Fruit fly (Drosophila melanogaster) whole organism, embryonic: ENCODE data around the gene Cralbp.

Source experiments
- Atf3 ChIP-seq: fragments of 200-800 bp; sonication (Bioruptor generic); optimal IDR thresholded peaks from 3 replicates; lab custom pipeline; 2016; ENCODE audit warnings: missing biosample characterization, missing genetic modification characterization
- BEAF-32 ChIP-seq: fragments of 200-800 bp; sonication (Bioruptor generic); optimal IDR thresholded peaks from 3 replicates; lab custom pipeline; 2017; ENCODE audit warnings: missing biosample characterization, missing genetic modification characterization, mild to moderate bottlenecking, moderate library complexity, missing genetic modification reagents
- CG11085 ChIP-seq: fragments of 200-800 bp; sonication (Bioruptor generic); IDR thresholded peaks from 2 replicates; pipeline ENCODE4 v1.3.6; 2022; ENCODE audit warnings: missing biosample characterization, missing genetic modification characterization
- CG14014 ChIP-seq: fragments of 200-800 bp; sonication (Bioruptor generic); IDR thresholded peaks from 2 replicates; pipeline ENCODE4 v1.3.6; 2022; ENCODE audit warnings: missing biosample characterization, missing genetic modification characterization
- CG15696 ChIP-seq: fragments of 200-800 bp; sonication (Bioruptor generic); optimal IDR thresholded peaks from 2 replicates; lab custom pipeline; 2019; ENCODE audit warnings: missing biosample characterization, mild to moderate bottlenecking, missing genetic modification characterization, moderate library complexity
- CG17359 ChIP-seq: fragments of 200-800 bp; sonication (Bioruptor generic); optimal IDR thresholded peaks from 3 replicates; lab custom pipeline; 2018; ENCODE audit warnings: missing biosample characterization, mild to moderate bottlenecking, missing genetic modification characterization, moderate library complexity
- CG2116 ChIP-seq: fragments of 200-800 bp; sonication (Bioruptor generic); optimal IDR thresholded peaks from 3 replicates; lab custom pipeline; 2018; ENCODE audit warnings: missing biosample characterization, mild to moderate bottlenecking, missing genetic modification characterization
- CG2199 ChIP-seq: fragments of 200-800 bp; sonication (Bioruptor generic); IDR thresholded peaks from 3 replicates; pipeline ENCODE4 v1.3.6; 2022; ENCODE audit warnings: missing biosample characterization, missing genetic modification characterization
- CG30020 ChIP-seq: fragments of 200-800 bp; optimal IDR thresholded peaks from 2 replicates; lab custom pipeline; 2019; ENCODE audit warnings: missing biosample characterization, mild to moderate bottlenecking, missing genetic modification characterization, moderate library complexity
- CG30403 ChIP-seq: fragments of 200-800 bp; sonication (Bioruptor generic); optimal IDR thresholded peaks from 3 replicates; lab custom pipeline; 2016; ENCODE audit warnings: missing biosample characterization, missing genetic modification characterization
- CG32767 ChIP-seq: fragments of 200-800 bp; sonication (Bioruptor generic); IDR thresholded peaks from 2 replicates; pipeline ENCODE4 v1.3.6; 2022; ENCODE audit warnings: missing biosample characterization, missing genetic modification characterization
- CG33213 ChIP-seq: fragments of 200-800 bp; sonication (Bioruptor generic); optimal IDR thresholded peaks from 3 replicates; lab custom pipeline; 2016; ENCODE audit warnings: missing biosample characterization, missing genetic modification characterization
- CG34376 ChIP-seq: fragments of 200-800 bp; sonication (Bioruptor generic); optimal IDR thresholded peaks from 2 replicates; lab custom pipeline; 2018; ENCODE audit warnings: missing biosample characterization, mild to moderate bottlenecking, missing genetic modification characterization
- CG6272 ChIP-seq: fragments of 200-800 bp; sonication (Bioruptor generic); IDR thresholded peaks from 2 replicates; pipeline ENCODE4 v1.3.6; 2022; ENCODE audit warnings: missing biosample characterization, missing genetic modification characterization
- CG7271 ChIP-seq: fragments of 200-800 bp; sonication (Bioruptor generic); optimal IDR thresholded peaks from 2 replicates; lab custom pipeline; 2018; ENCODE audit warnings: missing biosample characterization, mild to moderate bottlenecking, missing genetic modification characterization, moderate library complexity
- CG7556 ChIP-seq: fragments of 200-800 bp; sonication (Bioruptor generic); optimal IDR thresholded peaks from 2 replicates; lab custom pipeline; 2017; ENCODE audit warnings: missing biosample characterization, mild to moderate bottlenecking, missing genetic modification characterization
- CG7745 ChIP-seq: fragments of 200-800 bp; sonication (Bioruptor generic); optimal IDR thresholded peaks from 2 replicates; lab custom pipeline; 2018; ENCODE audit warnings: missing biosample characterization, mild to moderate bottlenecking, missing genetic modification characterization, moderate library complexity
- CkIIα-i1 ChIP-seq: fragments of 200-800 bp; sonication (Bioruptor generic); IDR thresholded peaks from 2 replicates; pipeline ENCODE4 v1.3.6; 2022; ENCODE audit warnings: missing biosample characterization, missing genetic modification characterization
- Dfd ChIP-seq, 2 experiments: fragments of >200 bp; optimal IDR thresholded peaks; 2 replicates each; lab custom pipeline; 2017; ENCODE audit warnings: missing biosample characterization in 2 of 2, missing genetic modification characterization in 2 of 2
- Ets65A ChIP-seq: fragments of 200-800 bp; sonication (Bioruptor generic); peaks from one replicate; lab custom pipeline; 2016; ENCODE audit warnings: missing biosample characterization, missing genetic modification characterization
- Hand ChIP-seq: fragments of 200-800 bp; sonication (Bioruptor generic); optimal IDR thresholded peaks from 2 replicates; lab custom pipeline; 2017; ENCODE audit warnings: mild to moderate bottlenecking, missing biosample characterization, missing genetic modification reagents, missing genetic modification characterization
- Lim3 ChIP-seq: fragments of 200-800 bp; sonication (Bioruptor generic); IDR thresholded peaks from 2 replicates; pipeline ENCODE4 v1.3.6; 2022; ENCODE audit warnings: missing biosample characterization, missing genetic modification characterization
- Nf-YC ChIP-seq: fragments of 200-800 bp; optimal IDR thresholded peaks from 3 replicates; lab custom pipeline; 2019; ENCODE audit warnings: missing biosample characterization, mild to moderate bottlenecking, missing genetic modification characterization, moderate library complexity
- PHDP ChIP-seq: fragments of 200-800 bp; sonication (Bioruptor generic); optimal IDR thresholded peaks from 3 replicates; lab custom pipeline; 2018; ENCODE audit warnings: missing biosample characterization, mild to moderate bottlenecking, missing genetic modification characterization, moderate library complexity
- Scr ChIP-seq: fragments of 200-800 bp; sonication (Bioruptor generic); IDR thresholded peaks from 2 replicates; pipeline ENCODE4 v1.3.6; 2022; ENCODE audit warnings: missing biosample characterization, missing genetic modification characterization; ENCODE audit not compliant: partially characterized antibody
- Six4 ChIP-seq: fragments of 200-800 bp; sonication (Bioruptor generic); optimal IDR thresholded peaks from 2 replicates; lab custom pipeline; 2016; ENCODE audit warnings: missing biosample characterization, missing genetic modification characterization
- Spps ChIP-seq: fragments of 200-800 bp; sonication (Bioruptor generic); optimal IDR thresholded peaks from 2 replicates; lab custom pipeline; 2018; ENCODE audit warnings: missing biosample characterization, mild to moderate bottlenecking, missing genetic modification characterization
- TFAM ChIP-seq: fragments of 200-800 bp; sonication (Bioruptor generic); optimal IDR thresholded peaks from 2 replicates; lab custom pipeline; 2017; ENCODE audit warnings: missing biosample characterization, missing genetic modification characterization, inconsistent platforms
- ato ChIP-seq: fragments of 200-800 bp; sonication (Bioruptor generic); IDR thresholded peaks from 2 replicates; pipeline ENCODE4 v1.3.6; 2022; ENCODE audit warnings: missing biosample characterization, missing genetic modification characterization; ENCODE audit not compliant: partially characterized antibody
- bcd ChIP-seq: fragments of 200-800 bp; sonication (Bioruptor generic); optimal IDR thresholded peaks from 2 replicates; lab custom pipeline; 2017; ENCODE audit warnings: missing biosample characterization, mild to moderate bottlenecking, missing genetic modification characterization
- crol ChIP-seq: fragments of 200-800 bp; sonication (Bioruptor generic); IDR thresholded peaks from 2 replicates; pipeline ENCODE4 v1.3.6; 2022; ENCODE audit warnings: missing biosample characterization, missing genetic modification characterization
- dysf ChIP-seq: fragments of 200-800 bp; sonication (Bioruptor generic); IDR thresholded peaks from 3 replicates; pipeline ENCODE4 v1.3.6; 2022; ENCODE audit warnings: missing biosample characterization, missing genetic modification characterization
- eyg ChIP-seq: fragments of 200-800 bp; sonication (Bioruptor generic); optimal IDR thresholded peaks from 3 replicates; lab custom pipeline; 2016; ENCODE audit warnings: missing biosample characterization, missing genetic modification characterization
- fd3F ChIP-seq: fragments of 200-800 bp; sonication (Bioruptor generic); optimal IDR thresholded peaks from 2 replicates; lab custom pipeline; 2018; ENCODE audit warnings: missing biosample characterization, mild to moderate bottlenecking, missing genetic modification characterization, moderate library complexity
- grn ChIP-seq: fragments of 200-800 bp; sonication (Bioruptor generic); optimal IDR thresholded peaks from 3 replicates; lab custom pipeline; 2017; ENCODE audit warnings: missing biosample characterization, missing genetic modification characterization
- gro ChIP-seq: fragments of 200-800 bp; sonication (Bioruptor generic); optimal IDR thresholded peaks from 2 replicates; lab custom pipeline; 2016; ENCODE audit warnings: missing biosample characterization, missing genetic modification characterization
- jigr1 ChIP-seq: fragments of 200-800 bp; sonication (Bioruptor generic); IDR thresholded peaks from 3 replicates; pipeline ENCODE4 v1.3.6; 2022; ENCODE audit warnings: missing biosample characterization, missing genetic modification characterization
- nom ChIP-seq: fragments of 200-800 bp; sonication (Bioruptor generic); optimal IDR thresholded peaks from 2 replicates; lab custom pipeline; 2017; ENCODE audit warnings: missing biosample characterization, missing genetic modification characterization, mild to moderate bottlenecking, moderate library complexity, missing genetic modification reagents
- ranshi ChIP-seq: fragments of 200-800 bp; sonication (Bioruptor generic); IDR thresholded peaks from 2 replicates; pipeline ENCODE4 v1.3.6; 2022; ENCODE audit warnings: missing biosample characterization, missing genetic modification characterization
- rib ChIP-seq: fragments of 200-800 bp; sonication (Bioruptor generic); IDR thresholded peaks from 2 replicates; pipeline ENCODE4 v1.3.6; 2022; ENCODE audit warnings: missing biosample characterization, missing genetic modification characterization
- salm ChIP-seq: fragments of 200-800 bp; sonication (Bioruptor generic); optimal IDR thresholded peaks from 2 replicates; lab custom pipeline; 2018; ENCODE audit warnings: missing biosample characterization, mild to moderate bottlenecking, missing genetic modification characterization
- sens-2 ChIP-seq: fragments of 200-800 bp; sonication (Bioruptor generic); IDR thresholded peaks from 2 replicates; pipeline ENCODE4 v1.3.6; 2022; ENCODE audit warnings: missing biosample characterization, missing genetic modification characterization
- slou ChIP-seq: fragments of 200-800 bp; sonication (Bioruptor generic); optimal IDR thresholded peaks from 3 replicates; lab custom pipeline; 2016; ENCODE audit warnings: missing biosample characterization, missing genetic modification characterization
- sob ChIP-seq: fragments of 200-800 bp; sonication (Bioruptor generic); IDR thresholded peaks from 2 replicates; pipeline ENCODE4 v1.3.6; 2022; ENCODE audit warnings: missing biosample characterization, missing genetic modification characterization
- tio ChIP-seq: fragments of 200-800 bp; sonication (Bioruptor generic); optimal IDR thresholded peaks from 2 replicates; lab custom pipeline; 2017; ENCODE audit warnings: missing biosample characterization, missing genetic modification characterization, inconsistent platforms
- tup ChIP-seq: fragments of 200-800 bp; sonication (Bioruptor generic); optimal IDR thresholded peaks from 2 replicates; lab custom pipeline; 2016; ENCODE audit warnings: missing biosample characterization, mild to moderate bottlenecking, missing genetic modification characterization, moderate library complexity
- usp ChIP-seq: fragments of >200 bp; optimal IDR thresholded peaks from 2 replicates; lab custom pipeline; 2017; ENCODE audit warnings: missing biosample characterization, missing genetic modification characterization
- vnd ChIP-seq: fragments of 200-800 bp; sonication (Bioruptor generic); IDR thresholded peaks from 3 replicates; pipeline ENCODE4 v1.3.6; 2022; ENCODE audit warnings: missing biosample characterization, missing genetic modification characterization; ENCODE audit not compliant: partially characterized antibody
- vvl ChIP-seq: fragments of 200-800 bp; sonication (Bioruptor generic); IDR thresholded peaks from 2 replicates; pipeline ENCODE4 v1.3.6; 2022; ENCODE audit warnings: missing biosample characterization, missing genetic modification characterization

Gene Cralbp

DNA sequence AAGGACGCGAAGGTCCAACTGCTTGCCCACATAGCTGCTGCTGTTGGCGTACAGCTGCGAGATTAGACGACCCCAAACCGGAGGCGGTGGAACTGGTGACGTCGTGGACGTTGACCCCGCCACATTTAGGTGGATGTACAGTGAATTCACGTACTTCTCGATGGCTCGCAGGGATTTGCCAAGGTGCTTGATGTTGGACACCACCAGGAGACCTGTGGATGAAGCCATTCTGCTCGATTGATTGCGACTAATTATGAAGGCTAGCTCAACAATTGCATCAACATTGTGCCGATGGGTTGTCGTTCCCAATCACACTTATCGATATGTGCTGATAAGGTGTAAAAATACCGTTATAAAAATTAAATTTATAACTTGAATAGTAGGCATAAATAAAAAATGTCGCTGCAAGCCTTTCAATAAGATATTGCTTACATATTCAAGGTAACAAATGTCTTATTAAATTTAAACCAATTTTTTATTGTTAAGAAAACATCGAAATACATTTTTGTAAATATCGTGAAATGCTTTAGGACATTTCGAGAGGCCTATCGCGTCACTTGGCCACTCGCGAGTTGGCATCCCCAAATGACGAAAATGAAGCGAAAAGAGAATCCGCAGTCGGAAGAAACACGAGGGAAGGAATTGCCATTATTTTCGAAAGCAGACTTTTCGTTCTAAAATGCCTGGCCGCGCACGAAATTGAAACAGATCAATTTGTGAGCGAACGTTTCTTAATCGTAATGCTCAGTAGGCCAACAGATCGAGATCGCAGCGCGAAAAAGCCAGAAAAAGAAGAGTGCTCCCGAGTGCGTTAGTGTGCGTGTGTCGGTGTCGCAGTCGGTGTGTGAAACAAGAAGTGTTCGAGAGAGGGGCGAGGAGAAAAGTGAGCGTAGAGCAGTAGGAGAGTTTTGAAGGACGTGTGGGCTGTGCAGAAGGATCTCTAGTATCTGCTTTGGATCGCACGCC, 17.7 kb downstream of the Cralbp start, which contains the start of the genes Ppat-Dpck and scny (continued):
- TF ChIP-seq tup: no peak
- no peak for TF ChIP-seq PHDP (tag; lab: Kevin White, UChicago)
- TF ChIP-seq CG30020 (tag; lab: Kevin White, UChicago): peak; percentile 46
- no peak for TF ChIP-seq slou
- no peak for TF ChIP-seq sob (GFP tag; lab: Robert Waterston, UW)
- peak; percentile 89 for TF ChIP-seq CG2116
- TF ChIP-seq CG34376 (GFP tag; lab: Kevin White, UChicago): peak; percentile 6
- TF ChIP-seq sens-2 (GFP tag; lab: Robert Waterston, UW): no peak
- no peak for TF ChIP-seq dysf (GFP tag; lab: Robert Waterston, UW)
- no peak for TF ChIP-seq eyg (GFP tag; lab: Kevin White, UChicago)
- no peak; the same call in 2 of the 3 replicates for TF ChIP-seq jigr1 (GFP tag; lab: Robert Waterston, UW)
- TF ChIP-seq Ets65A (GFP tag; lab: Kevin White, UChicago): no peak
- TF ChIP-seq CG17359 (tag; lab: Kevin White, UChicago): no peak
- no peak for TF ChIP-seq rib (GFP tag; lab: Robert Waterston, UW)
- no peak for TF ChIP-seq fd3F (GFP tag; lab: Kevin White, UChicago)
- peak; percentile 96 for TF ChIP-seq Scr (GFP tag; lab: Robert Waterston, UW)
- peak; percentile 49 for TF ChIP-seq Nf-YC (tag; lab: Kevin White, UChicago)
- no peak for TF ChIP-seq tio (GFP tag; lab: Kevin White, UChicago)
- TF ChIP-seq gro (GFP tag; lab: Kevin White, UChicago): peak; percentile 10
- TF ChIP-seq usp (GFP tag; lab: Kevin White, UChicago): no peak
- no peak for TF ChIP-seq CG2199
- TF ChIP-seq ato (GFP tag; lab: Robert Waterston, UW): peak; percentile 78
- peak; percentile 91 for TF ChIP-seq vnd
- TF ChIP-seq Lim3 (GFP tag; lab: Robert Waterston, UW): no peak
- no peak for TF ChIP-seq Six4 (GFP tag; lab: Kevin White, UChicago)
- TF ChIP-seq CG33213: peak; percentile 19
- TF ChIP-seq Dfd (GFP tag; optimal IDR thresholded peaks at IDR 0.05; lab: Kevin White, UChicago): no peak
- no peak for TF ChIP-seq CG32767
- no peak for TF ChIP-seq CG30403
- TF ChIP-seq BEAF-32 (GFP tag; lab: Kevin White, UChicago): peak; percentile 98
- peak; percentile 28 for TF ChIP-seq Spps (tag; lab: Kevin White, UChicago)
- TF ChIP-seq grn (GFP tag; lab: Kevin White, UChicago): peak; percentile 54
- TF ChIP-seq salm (tag; lab: Kevin White, UChicago): no peak
- no peak for TF ChIP-seq Atf3
- TF ChIP-seq CG7556 (GFP tag; lab: Kevin White, UChicago): no peak
- TF ChIP-seq bcd (GFP tag; lab: Kevin White, UChicago): no peak
- no peak for TF ChIP-seq ranshi (GFP tag; lab: Robert Waterston, UW)
- no peak for TF ChIP-seq CG14014 (GFP tag; lab: Robert Waterston, UW)
- TF ChIP-seq TFAM (GFP tag; lab: Kevin White, UChicago): no peak
- TF ChIP-seq vvl (GFP tag; lab: Robert Waterston, UW): no peak
- TF ChIP-seq crol (GFP tag; lab: Robert Waterston, UW): peak; percentile 92
- TF ChIP-seq CkIIα-i1 (GFP tag; lab: Robert Waterston, UW): no peak
- 0 out of 2 replicates have a peak, but pooled peaks have one; percentile 4 for TF ChIP-seq CG6272 (GFP tag; lab: Robert Waterston, UW)
- no peak for TF ChIP-seq CG11085 (GFP tag; lab: Robert Waterston, UW)
- peak; percentile 0 for TF ChIP-seq CG15696 (tag; lab: Kevin White, UChicago)
- no peak for TF ChIP-seq CG7745 (tag; lab: Kevin White, UChicago)
- TF ChIP-seq nom (GFP tag; lab: Kevin White, UChicago): peak; percentile 9
- no peak for TF ChIP-seq Hand
- TF ChIP-seq CG7271: no peak
